Fruit fly (Drosophila melanogaster) whole organism, embryonic: ENCODE data around the gene CG9302.

Source experiments
- Asciz ChIP-seq: fragments of 200-800 bp; sonication (Bioruptor generic); optimal IDR thresholded peaks from 2 replicates; lab custom pipeline; 2017; ENCODE audit warnings: missing biosample characterization, mild to moderate bottlenecking, missing genetic modification characterization, missing genetic modification reagents
- Bteb2 ChIP-seq: fragments of 200-800 bp; sonication (Bioruptor generic); optimal IDR thresholded peaks from 2 replicates; lab custom pipeline; 2016; ENCODE audit warnings: missing biosample characterization, missing genetic modification characterization
- C15 ChIP-seq: fragments of 200-800 bp; sonication (Bioruptor generic); IDR thresholded peaks from 3 replicates; pipeline ENCODE4 v1.3.6; 2022; ENCODE audit warnings: missing biosample characterization, missing genetic modification characterization
- CG10565 ChIP-seq: fragments of 200-800 bp; sonication (Bioruptor generic); optimal IDR thresholded peaks from 3 replicates; lab custom pipeline; 2016; ENCODE audit warnings: missing biosample characterization, mild to moderate bottlenecking, missing genetic modification characterization
- CG10959 ChIP-seq: fragments of 200-800 bp; sonication (Bioruptor generic); IDR thresholded peaks from 2 replicates; pipeline ENCODE4 v1.3.6; 2022; ENCODE audit warnings: missing biosample characterization, missing genetic modification characterization
- CG11723 ChIP-seq: fragments of 200-800 bp; sonication (Bioruptor generic); optimal IDR thresholded peaks from 2 replicates; lab custom pipeline; 2017; ENCODE audit warnings: missing biosample characterization, mild to moderate bottlenecking, missing genetic modification characterization
- CG12299 ChIP-seq: fragments of 200-800 bp; sonication (Bioruptor generic); optimal IDR thresholded peaks from 2 replicates; lab custom pipeline; 2018; ENCODE audit warnings: missing biosample characterization, mild to moderate bottlenecking, missing genetic modification characterization
- CG13624 ChIP-seq: fragments of 200-800 bp; sonication (Bioruptor generic); optimal IDR thresholded peaks from 2 replicates; lab custom pipeline; 2016; ENCODE audit warnings: missing biosample characterization, missing genetic modification characterization
- CG15696 ChIP-seq: fragments of 200-800 bp; sonication (Bioruptor generic); optimal IDR thresholded peaks from 2 replicates; lab custom pipeline; 2019; ENCODE audit warnings: missing biosample characterization, mild to moderate bottlenecking, missing genetic modification characterization, moderate library complexity
- CG16815 ChIP-seq: fragments of 200-800 bp; sonication (Bioruptor generic); optimal IDR thresholded peaks from 3 replicates; lab custom pipeline; 2017; ENCODE audit warnings: missing biosample characterization, mild to moderate bottlenecking, missing genetic modification characterization
- CG17328 ChIP-seq: fragments of 200-800 bp; sonication (Bioruptor generic); IDR thresholded peaks from 2 replicates; pipeline ENCODE4 v1.3.6; 2022; ENCODE audit warnings: missing biosample characterization, missing genetic modification characterization
- CG17612 ChIP-seq: fragments of 200-800 bp; sonication (Bioruptor generic); IDR thresholded peaks from 2 replicates; pipeline ENCODE4 v1.3.6; 2022; ENCODE audit warnings: missing biosample characterization, missing genetic modification characterization
- CG17829 ChIP-seq: fragments of 200-800 bp; optimal IDR thresholded peaks from 2 replicates; lab custom pipeline; 2019; ENCODE audit warnings: missing biosample characterization, mild to moderate bottlenecking, missing genetic modification characterization, moderate library complexity
- CG18262 ChIP-seq: fragments of 200-800 bp; optimal IDR thresholded peaks from 3 replicates; lab custom pipeline; 2019; ENCODE audit warnings: missing biosample characterization, mild to moderate bottlenecking, missing genetic modification characterization, moderate library complexity
- CG3163 ChIP-seq: fragments of 200-800 bp; sonication (Bioruptor generic); optimal IDR thresholded peaks from 3 replicates; lab custom pipeline; 2016; ENCODE audit warnings: missing biosample characterization, missing genetic modification characterization
- CG3847 ChIP-seq: fragments of 200-800 bp; sonication (Bioruptor generic); IDR thresholded peaks from 2 replicates; pipeline ENCODE4 v1.3.6; 2022; ENCODE audit warnings: missing biosample characterization, missing genetic modification characterization
- CG4707 ChIP-seq: fragments of 200-800 bp; sonication (Bioruptor generic); optimal IDR thresholded peaks from 2 replicates; lab custom pipeline; 2018; ENCODE audit warnings: missing biosample characterization, mild to moderate bottlenecking, missing genetic modification characterization, moderate library complexity
- CG7786 ChIP-seq: fragments of 200-800 bp; sonication (Bioruptor generic); optimal IDR thresholded peaks from 2 replicates; lab custom pipeline; 2016; ENCODE audit warnings: missing biosample characterization, missing genetic modification characterization
- CG8290 ChIP-seq, 3 experiments: fragments of 200-800 bp; sonication (Bioruptor generic); optimal IDR thresholded peaks; 2 replicates each; lab custom pipeline; 2016 to 2019; ENCODE audit warnings: missing biosample characterization in 3 of 3, missing genetic modification characterization in 3 of 3, mild to moderate bottlenecking in 2 of 3, moderate library complexity in 1 of 3
- Dfd ChIP-seq, 2 experiments: fragments of >200 bp; optimal IDR thresholded peaks; 2 replicates each; lab custom pipeline; 2017; ENCODE audit warnings: missing biosample characterization in 2 of 2, missing genetic modification characterization in 2 of 2
- E2f1 ChIP-seq: fragments of 200-800 bp; sonication (Bioruptor generic); IDR thresholded peaks from 2 replicates; pipeline ENCODE4 v1.3.6; 2022; ENCODE audit warnings: missing biosample characterization, missing genetic modification characterization
- Fer1 ChIP-seq: fragments of 200-800 bp; sonication (Bioruptor generic); optimal IDR thresholded peaks from 2 replicates; lab custom pipeline; 2017; ENCODE audit warnings: missing biosample characterization, mild to moderate bottlenecking, missing genetic modification characterization
- H2.0 ChIP-seq: fragments of 200-800 bp; sonication (Bioruptor generic); IDR thresholded peaks from 2 replicates; pipeline ENCODE4 v1.3.6; 2022; ENCODE audit warnings: missing biosample characterization, missing genetic modification characterization
- Hey ChIP-seq: fragments of 200-800 bp; sonication (Bioruptor generic); optimal IDR thresholded peaks from 3 replicates; lab custom pipeline; 2018; ENCODE audit warnings: missing biosample characterization, mild to moderate bottlenecking, missing genetic modification characterization
- Hr3 ChIP-seq: fragments of 200-800 bp; sonication (Bioruptor generic); optimal IDR thresholded peaks from 3 replicates; lab custom pipeline; 2016; ENCODE audit warnings: missing biosample characterization, missing genetic modification characterization
- Oaz ChIP-seq: fragments of 200-800 bp; sonication (Bioruptor generic); IDR thresholded peaks from 2 replicates; pipeline ENCODE4 v1.3.6; 2022; ENCODE audit warnings: missing biosample characterization, missing genetic modification characterization
- Ptx1 ChIP-seq: fragments of 200-800 bp; sonication (Bioruptor generic); IDR thresholded peaks from 2 replicates; pipeline ENCODE4 v1.3.6; 2022; ENCODE audit warnings: missing biosample characterization, missing genetic modification characterization
- Rx ChIP-seq: fragments of 200-800 bp; sonication (Bioruptor generic); IDR thresholded peaks from 2 replicates; pipeline ENCODE4 v1.3.6; 2022; ENCODE audit warnings: missing biosample characterization, missing genetic modification characterization
- Sox100B ChIP-seq: fragments of 200-800 bp; sonication (Bioruptor generic); optimal IDR thresholded peaks from 3 replicates; lab custom pipeline; 2018; ENCODE audit warnings: missing biosample characterization, mild to moderate bottlenecking, missing genetic modification characterization
- TFAM ChIP-seq: fragments of 200-800 bp; sonication (Bioruptor generic); optimal IDR thresholded peaks from 2 replicates; lab custom pipeline; 2017; ENCODE audit warnings: missing biosample characterization, missing genetic modification characterization, inconsistent platforms
- ase ChIP-seq: fragments of 200-800 bp; sonication (Bioruptor generic); IDR thresholded peaks from 3 replicates; pipeline ENCODE4 v1.3.6; 2022; ENCODE audit warnings: missing biosample characterization, missing genetic modification characterization
- bowl ChIP-seq: fragments of 200-800 bp; sonication (Bioruptor generic); IDR thresholded peaks from 2 replicates; pipeline ENCODE4 v1.3.6; 2022; ENCODE audit warnings: missing biosample characterization, missing genetic modification characterization
- chn ChIP-seq: fragments of 200-800 bp; sonication (Bioruptor generic); optimal IDR thresholded peaks from 2 replicates; lab custom pipeline; 2016; ENCODE audit warnings: missing biosample characterization, missing genetic modification characterization
- croc ChIP-seq: fragments of 200-800 bp; sonication (Bioruptor generic); conservative IDR thresholded peaks from 3 replicates; pipeline ENCODE4 v1.3.6; 2022; ENCODE audit warnings: missing biosample characterization, missing genetic modification characterization
- dan ChIP-seq: fragments of 200-800 bp; sonication (Bioruptor generic); IDR thresholded peaks from 2 replicates; pipeline ENCODE4 v1.3.6; 2022; ENCODE audit warnings: missing biosample characterization, missing genetic modification characterization
- gsb ChIP-seq: fragments of 200-800 bp; sonication (Bioruptor generic); IDR thresholded peaks from 2 replicates; pipeline ENCODE4 v1.3.6; 2022; ENCODE audit warnings: missing biosample characterization, missing genetic modification characterization
- luna ChIP-seq: fragments of 200-800 bp; sonication (Bioruptor generic); optimal IDR thresholded peaks from 2 replicates; lab custom pipeline; 2016; ENCODE audit warnings: missing biosample characterization, missing genetic modification characterization
- mam ChIP-seq: fragments of 200-800 bp; sonication (Bioruptor generic); optimal IDR thresholded peaks from 3 replicates; lab custom pipeline; 2016; ENCODE audit warnings: missing biosample characterization, missing genetic modification characterization
- pb ChIP-seq: fragments of 200-800 bp; sonication (Bioruptor generic); optimal IDR thresholded peaks from 3 replicates; lab custom pipeline; 2016; ENCODE audit warnings: missing biosample characterization, missing genetic modification characterization
- pfk ChIP-seq: fragments of 200-800 bp; sonication (Bioruptor generic); optimal IDR thresholded peaks from 2 replicates; lab custom pipeline; 2018; ENCODE audit warnings: missing biosample characterization, mild to moderate bottlenecking, missing genetic modification characterization, moderate library complexity
- prd ChIP-seq, 3 experiments: fragments of >200 bp in 2 of 3; fragments of 200-800 bp in 1 of 3; sonication (Bioruptor generic) in 1 of 3; optimal IDR thresholded peaks in 2 of 3; IDR thresholded peaks in 1 of 3; 2 replicates in 2 of 3; 3 replicates in 1 of 3; pipeline versions ENCODE4 v1.3.6 to Lab custom; 2017 to 2022; ENCODE audit warnings: missing biosample characterization in 1 of 3, missing genetic modification characterization in 1 of 3
- pzg ChIP-seq: fragments of 200-800 bp; sonication (Bioruptor generic); optimal IDR thresholded peaks from 3 replicates; lab custom pipeline; 2018; ENCODE audit warnings: missing biosample characterization, mild to moderate bottlenecking, missing genetic modification characterization, moderate library complexity
- repo ChIP-seq: fragments of 200-800 bp; sonication (Bioruptor generic); optimal IDR thresholded peaks from 2 replicates; lab custom pipeline; 2016; ENCODE audit warnings: missing biosample characterization, missing genetic modification characterization
- ro ChIP-seq: fragments of 200-800 bp; sonication (Bioruptor generic); IDR thresholded peaks from 2 replicates; pipeline ENCODE4 v1.3.6; 2022; ENCODE audit warnings: missing biosample characterization, missing genetic modification characterization
- sens-2 ChIP-seq: fragments of 200-800 bp; sonication (Bioruptor generic); IDR thresholded peaks from 2 replicates; pipeline ENCODE4 v1.3.6; 2022; ENCODE audit warnings: missing biosample characterization, missing genetic modification characterization
- sim ChIP-seq: fragments of 200-800 bp; sonication (Bioruptor generic); IDR thresholded peaks from 2 replicates; pipeline ENCODE4 v1.3.6; 2022; ENCODE audit warnings: missing biosample characterization, missing genetic modification characterization
- sima ChIP-seq: fragments of 200-800 bp; sonication (Bioruptor generic); optimal IDR thresholded peaks from 2 replicates; lab custom pipeline; 2016; ENCODE audit warnings: missing biosample characterization, missing genetic modification characterization
- sisA ChIP-seq: fragments of 200-800 bp; sonication (Bioruptor generic); IDR thresholded peaks from 2 replicates; pipeline ENCODE4 v1.3.6; 2022; ENCODE audit warnings: missing biosample characterization, missing genetic modification characterization
- slp2 ChIP-seq: fragments of 200-800 bp; sonication (Bioruptor generic); optimal IDR thresholded peaks from 2 replicates; lab custom pipeline; 2016; ENCODE audit warnings: missing biosample characterization, missing genetic modification characterization
- toy ChIP-seq: fragments of 200-800 bp; sonication (Bioruptor generic); IDR thresholded peaks from 2 replicates; pipeline ENCODE4 v1.3.6; 2022; ENCODE audit warnings: missing biosample characterization, missing genetic modification characterization
- tup ChIP-seq: fragments of 200-800 bp; sonication (Bioruptor generic); optimal IDR thresholded peaks from 2 replicates; lab custom pipeline; 2016; ENCODE audit warnings: missing biosample characterization, mild to moderate bottlenecking, missing genetic modification characterization, moderate library complexity

The CG9302 gene

dm6 chr2L:13387255-13387654, 8.9 kb upstream of the CG9302 start, which contains the start of the genes Ing5 and CG7099 (continued):
- TF ChIP-seq CG18262 (peak; percentile 95), mam (peak; percentile 94), C15 (peak; percentile 94), H2.0 (GFP tag; lab: Robert Waterston, UW) (peak; percentile 96), Sox100B (GFP tag; lab: Kevin White, UChicago) (peak; percentile 92), Ptx1 (GFP tag; lab: Robert Waterston, UW) (peak; percentile 98), CG17612 (GFP tag; lab: Robert Waterston, UW) (peak; percentile 86), repo (GFP tag; lab: Kevin White, UChicago) (peak; percentile 71), Hey (tag; lab: Kevin White, UChicago) (no peak), CG17829 (peak; percentile 97), luna (GFP tag; lab: Kevin White, UChicago) (peak; percentile 54), E2f1 (GFP tag; lab: Robert Waterston, UW) (peak; percentile 96), Asciz (peak; percentile 90), ro (GFP tag; lab: Robert Waterston, UW) (peak; percentile 90), CG10959 (GFP tag; lab: Robert Waterston, UW) (peak; percentile 94), sisA (GFP tag; lab: Robert Waterston, UW) (peak; percentile 97), pzg (peak; percentile 57), croc (GFP tag; lab: Robert Waterston, UW) (peak; percentile 94), tup (GFP tag; lab: Kevin White, UChicago) (peak; percentile 93), sens-2 (peak; percentile 92), TFAM (GFP tag; lab: Kevin White, UChicago) (peak; percentile 53), pfk (GFP tag; lab: Kevin White, UChicago) (peak; percentile 52), dan (peak; percentile 87), toy (GFP tag; lab: Robert Waterston, UW) (peak; percentile 87), Hr3 (peak; percentile 97), slp2 (GFP tag; lab: Kevin White, UChicago) (peak; percentile 86), CG3847 (GFP tag; lab: Robert Waterston, UW) (peak; percentile 97), sima (GFP tag; lab: Kevin White, UChicago) (peak; percentile 61), bowl (peak; percentile 87), gsb (GFP tag; lab: Robert Waterston, UW) (peak; percentile 89), Bteb2 (GFP tag; lab: Kevin White, UChicago) (peak; percentile 91), pb (GFP tag; lab: Kevin White, UChicago) (peak; percentile 67), sim (GFP tag; lab: Robert Waterston, UW) (peak; percentile 82; the same call in 1 of the 2 replicates), CG7786 (peak; percentile 86), CG8290 (GFP tag; optimal IDR thresholded peaks at IDR 0.05; lab: Kevin White, UChicago) (peak; percentile 96), CG8290 (tag; optimal IDR thresholded peaks at IDR 0.05; lab: Kevin White, UChicago) (peak in 1 of 2 experiments; percentile 92), Fer1 (GFP tag; lab: Kevin White, UChicago) (peak; percentile 94), CG4707 (GFP tag; lab: Kevin White, UChicago) (peak; percentile 82), Dfd (GFP tag; optimal IDR thresholded peaks at IDR 0.05; lab: Kevin White, UChicago) (no peak), Rx (GFP tag; lab: Robert Waterston, UW) (peak; percentile 93), CG3163 (peak; percentile 61), ase (GFP tag; lab: Robert Waterston, UW) (peak; percentile 96), CG10565 (GFP tag; lab: Kevin White, UChicago) (peak; percentile 61), CG13624 (GFP tag; lab: Kevin White, UChicago) (peak; percentile 87), CG17328 (GFP tag; lab: Robert Waterston, UW) (peak; percentile 96), CG15696 (tag; lab: Kevin White, UChicago) (peak; percentile 97), CG11723 (GFP tag; lab: Kevin White, UChicago) (peak; percentile 89), prd (optimal IDR thresholded peaks at IDR 0.05; lab: Kevin White, UChicago) (no peak), prd (GFP tag; IDR thresholded peaks at IDR 0.05; lab: Robert Waterston, UW) (peak; percentile 98), chn (GFP tag; lab: Kevin White, UChicago) (peak; percentile 96), Oaz (GFP tag; lab: Robert Waterston, UW) (peak; percentile 92), CG16815 (GFP tag; lab: Kevin White, UChicago) (peak; percentile 95), CG12299 (tag; lab: Kevin White, UChicago) (peak; percentile 93)
